Worm (Caenorhabditis elegans) whole organism, L3 larva: ENCODE measurements around the gene wago-4.

ENCODE experiments used
- ZK546.5 ChIP-seq: sonication (generic microtip); optimal IDR thresholded peaks from 2 replicates; lab custom pipeline; 2017; ENCODE audit warnings: missing biosample characterization, missing genetic modification characterization
- nhr-25 ChIP-seq: sonication (generic microtip); optimal IDR thresholded peaks from 2 replicates; lab custom pipeline; 2017; ENCODE audit warnings: missing biosample characterization, missing genetic modification characterization
- ztf-11 ChIP-seq: fragments of 150-350 bp; optimal IDR thresholded peaks from 2 replicates; lab custom pipeline; 2014; ENCODE audit warnings: missing biosample characterization, missing genetic modification characterization

- TF ChIP-seq ztf-11 (tag; lab: Kevin White, UChicago) (no peak), nhr-25 (tag; lab: Kevin White, UChicago) (no peak), ZK546.5 (tag; lab: Kevin White, UChicago) (no peak)
These were observed 42.4 kb downstream of the wago-4 start for ce11 chrII:12961743-12962142.
